1 worm cellular context compared by ENCODE assay signal in genomic region chrII:11473525-11474181, ce11.
A peak's percentile ranks its signal among the peaks of the same experiment; 100 is the strongest.
TF ChIP-seq lines count a peak whose summit lies in the region.

Gene metl-1, minus strand, starts transcription at chrII:11473575.
Gene W02B12.11, plus strand, starts transcription at chrII:11473861.

TF ChIP-seq in whole organism, L4 larva, 104 proteins besides CTCF, POLR2A, EP300 and RAD21 (continued from another document):
- TF ChIP-seq nhr-237 (tag; optimal IDR thresholded peaks at IDR 0.05; lab: Kevin White, UChicago) (no peak), nhr-48 (tag; optimal IDR thresholded peaks at IDR 0.05; lab: Kevin White, UChicago) (peak; percentile 68), F49E8.2 (tag; optimal IDR thresholded peaks at IDR 0.05; lab: Kevin White, UChicago; ENCODE audit: borderline replicate concordance) (peak; percentile 40), F10B5.3 (tag; optimal IDR thresholded peaks at IDR 0.05; lab: Kevin White, UChicago) (peak; percentile 53), hif-1 (tag; optimal IDR thresholded peaks at IDR 0.05; lab: Kevin White, UChicago) (peak in 1 of 2 experiments; percentile 68), lin-39 (tag; optimal IDR thresholded peaks at IDR 0.05; lab: Kevin White, UChicago) (no peak), nhr-11 (tag; optimal IDR thresholded peaks at IDR 0.05; lab: Kevin White, UChicago) (peak; percentile 7), daf-19 (GFP tag; conservative IDR thresholded peaks at IDR 0.05; lab: Robert Waterston, UW) (no peak), lin-29 (GFP tag; IDR thresholded peaks at IDR 0.05; lab: Robert Waterston, UW) (peak; percentile 71; the same call in 1 of the 2 replicates), snpc-1.2 (GFP tag; IDR thresholded peaks at IDR 0.05; lab: Robert Waterston, UW) (no peak; the same call in 1 of the 2 replicates), dmd-9 (GFP tag; IDR thresholded peaks at IDR 0.05; lab: Robert Waterston, UW) (no peak), hlh-30 (tag; optimal IDR thresholded peaks at IDR 0.05; lab: Kevin White, UChicago; ENCODE audit: insufficient read depth) (no peak), hmg-1.1 (GFP tag; IDR thresholded peaks at IDR 0.05; lab: Robert Waterston, UW) (peak; percentile 87), saeg-2 (GFP tag; IDR thresholded peaks at IDR 0.05; lab: Robert Waterston, UW) (0 out of 2 replicates have a peak, but pooled peaks have one; percentile 66), duxl-1 (tag; optimal IDR thresholded peaks at IDR 0.05; lab: Kevin White, UChicago; ENCODE audit: poor library complexity) (peak; percentile 88), tra-1 (GFP tag; IDR thresholded peaks at IDR 0.05; lab: Robert Waterston, UW) (0 out of 2 replicates have a peak, but pooled peaks have one; percentile 45), ztf-7 (tag; optimal IDR thresholded peaks at IDR 0.05; lab: Kevin White, UChicago) (no peak), T20F7.1 (GFP tag; optimal IDR thresholded peaks at IDR 0.05; lab: Kevin White, UChicago) (no peak), gei-8 (GFP tag; optimal IDR thresholded peaks at IDR 0.05; lab: Kevin White, UChicago) (no peak), T26A8.4 (GFP tag; IDR thresholded peaks at IDR 0.05; lab: Robert Waterston, UW) (peak; percentile 92), ctbp-1 (GFP tag; IDR thresholded peaks at IDR 0.05; lab: Robert Waterston, UW) (peak; percentile 73), dve-1 (tag; optimal IDR thresholded peaks at IDR 0.05; lab: Kevin White, UChicago; ENCODE audit: insufficient read depth) (peak; percentile 88), mep-1 (tag; optimal IDR thresholded peaks at IDR 0.05; lab: Kevin White, UChicago) (peak; percentile 89)
